Fruit fly (Drosophila melanogaster): ENCODE measurements around the gene sdk.

dm6 chrX:654221-654620 lies 32.4 kb upstream of the sdk start:
- TF ChIP-seq psq (optimal IDR thresholded peaks at IDR 0.05) (no peak), Sin3A (optimal IDR thresholded peaks at IDR 0.05) (no peak), insv (optimal IDR thresholded peaks at IDR 0.05) (no peak)

Measured in Kc167 (cell line).